Fruit fly (Drosophila melanogaster) whole organism, embryonic: ENCODE measurements around the gene NKCC.

Experiments used
- Aef1 ChIP-seq: fragments of 200-800 bp; sonication (Bioruptor generic); IDR thresholded peaks from 3 replicates; pipeline ENCODE4 v1.3.6; 2022; ENCODE audit warnings: missing biosample characterization, missing genetic modification characterization
- Antp ChIP-seq: fragments of 200-800 bp; sonication (Bioruptor generic); optimal IDR thresholded peaks from 3 replicates; lab custom pipeline; 2016; ENCODE audit warnings: missing biosample characterization, missing genetic modification characterization
- BEAF-32 ChIP-seq: fragments of 200-800 bp; sonication (Bioruptor generic); optimal IDR thresholded peaks from 3 replicates; lab custom pipeline; 2017; ENCODE audit warnings: missing biosample characterization, missing genetic modification characterization, mild to moderate bottlenecking, moderate library complexity, missing genetic modification reagents
- CG10321 ChIP-seq: fragments of 200-800 bp; sonication (Bioruptor generic); IDR thresholded peaks from 2 replicates; pipeline ENCODE4 v1.3.6; 2022; ENCODE audit warnings: missing biosample characterization, missing genetic modification characterization
- CG12071 ChIP-seq: fragments of 200-800 bp; sonication (Bioruptor generic); optimal IDR thresholded peaks from 3 replicates; lab custom pipeline; 2018; ENCODE audit warnings: missing biosample characterization, mild to moderate bottlenecking, missing genetic modification characterization
- CG13775 ChIP-seq: fragments of 200-800 bp; sonication (Bioruptor generic); optimal IDR thresholded peaks from 3 replicates; lab custom pipeline; 2017; ENCODE audit warnings: missing biosample characterization, mild to moderate bottlenecking, missing genetic modification characterization
- CG15073 ChIP-seq: fragments of 200-800 bp; sonication (Bioruptor generic); optimal IDR thresholded peaks from 2 replicates; lab custom pipeline; 2016; ENCODE audit warnings: missing biosample characterization, missing genetic modification characterization
- CG1602 ChIP-seq: fragments of 200-800 bp; sonication (Bioruptor generic); optimal IDR thresholded peaks from 3 replicates; lab custom pipeline; 2016; ENCODE audit warnings: missing biosample characterization, missing genetic modification characterization
- CG16779 ChIP-seq: fragments of 200-800 bp; sonication (Bioruptor generic); IDR thresholded peaks from 2 replicates; pipeline ENCODE4 v1.3.6; 2022; ENCODE audit warnings: missing biosample characterization, missing genetic modification characterization
- CG17829 ChIP-seq: fragments of 200-800 bp; optimal IDR thresholded peaks from 2 replicates; lab custom pipeline; 2019; ENCODE audit warnings: missing biosample characterization, mild to moderate bottlenecking, missing genetic modification characterization, moderate library complexity
- CG1792 ChIP-seq: fragments of 200-800 bp; sonication (Bioruptor generic); optimal IDR thresholded peaks from 2 replicates; lab custom pipeline; 2016; ENCODE audit warnings: missing biosample characterization, missing genetic modification characterization
- CG2202 ChIP-seq: fragments of 200-800 bp; sonication (Bioruptor generic); optimal IDR thresholded peaks from 2 replicates; lab custom pipeline; 2018; ENCODE audit warnings: missing biosample characterization, mild to moderate bottlenecking, missing genetic modification characterization
- CG2875 ChIP-seq: fragments of 200-800 bp; sonication (Bioruptor generic); optimal IDR thresholded peaks from 2 replicates; lab custom pipeline; 2017; ENCODE audit warnings: missing biosample characterization, mild to moderate bottlenecking, missing genetic modification characterization, missing genetic modification reagents
- CG30431 ChIP-seq: fragments of 200-800 bp; sonication (Bioruptor generic); optimal IDR thresholded peaks from 2 replicates; lab custom pipeline; 2017; ENCODE audit warnings: missing biosample characterization, missing genetic modification characterization
- CG32767 ChIP-seq: fragments of 200-800 bp; sonication (Bioruptor generic); IDR thresholded peaks from 2 replicates; pipeline ENCODE4 v1.3.6; 2022; ENCODE audit warnings: missing biosample characterization, missing genetic modification characterization
- CG34422 ChIP-seq: fragments of 200-800 bp; sonication (Bioruptor generic); IDR thresholded peaks from 3 replicates; pipeline ENCODE4 v1.3.6; 2022; ENCODE audit warnings: missing biosample characterization, missing genetic modification characterization
- CG43689 ChIP-seq: fragments of 200-800 bp; sonication (Bioruptor generic); IDR thresholded peaks from 2 replicates; pipeline ENCODE4 v1.3.6; 2022; ENCODE audit warnings: missing biosample characterization, missing genetic modification characterization
- CG8944 ChIP-seq: fragments of 200-800 bp; sonication (Bioruptor generic); optimal IDR thresholded peaks from 3 replicates; lab custom pipeline; 2016; ENCODE audit warnings: missing biosample characterization, missing genetic modification characterization
- CG9437 ChIP-seq: fragments of 200-800 bp; sonication (Bioruptor generic); optimal IDR thresholded peaks from 2 replicates; lab custom pipeline; 2018; ENCODE audit warnings: missing biosample characterization, mild to moderate bottlenecking, missing genetic modification characterization
- CG9817 ChIP-seq: fragments of 200-800 bp; sonication (Bioruptor generic); optimal IDR thresholded peaks from 2 replicates; lab custom pipeline; 2018; ENCODE audit warnings: missing biosample characterization, mild to moderate bottlenecking, missing genetic modification characterization, moderate library complexity
- Eip74EF ChIP-seq, 2 experiments: fragments of 200-800 bp in 1 of 2; fragments of >200 bp in 1 of 2; sonication (Bioruptor generic) in 1 of 2; optimal IDR thresholded peaks; 2 replicates each; lab custom pipeline; 2017 to 2019; ENCODE audit warnings: missing biosample characterization in 2 of 2, missing genetic modification characterization in 2 of 2, mild to moderate bottlenecking in 1 of 2, moderate library complexity in 1 of 2
- HHEX ChIP-seq: fragments of 200-800 bp; sonication (Bioruptor generic); optimal IDR thresholded peaks from 3 replicates; lab custom pipeline; 2017; ENCODE audit warnings: missing biosample characterization, mild to moderate bottlenecking, missing genetic modification characterization, missing genetic modification reagents
- HLH4C ChIP-seq: fragments of 200-800 bp; sonication (Bioruptor generic); IDR thresholded peaks from 3 replicates; pipeline ENCODE4 v1.3.6; 2022; ENCODE audit warnings: missing biosample characterization, missing genetic modification characterization; ENCODE audit not compliant: partially characterized antibody
- HmgD ChIP-seq: fragments of 200-800 bp; sonication (Bioruptor generic); optimal IDR thresholded peaks from 3 replicates; lab custom pipeline; 2016; ENCODE audit warnings: missing biosample characterization, missing genetic modification characterization
- Nf-YB ChIP-seq: fragments of 200-800 bp; sonication (Bioruptor generic); optimal IDR thresholded peaks from 3 replicates; lab custom pipeline; 2019; ENCODE audit warnings: missing biosample characterization, mild to moderate bottlenecking, missing genetic modification characterization, moderate library complexity
- Ptx1 ChIP-seq: fragments of 200-800 bp; sonication (Bioruptor generic); IDR thresholded peaks from 2 replicates; pipeline ENCODE4 v1.3.6; 2022; ENCODE audit warnings: missing biosample characterization, missing genetic modification characterization
- Ravus ChIP-seq: fragments of 200-800 bp; sonication (Bioruptor generic); IDR thresholded peaks from 2 replicates; pipeline ENCODE4 v1.3.6; 2022; ENCODE audit warnings: missing biosample characterization, missing genetic modification characterization
- Sin3A ChIP-seq: fragments of >200 bp; optimal IDR thresholded peaks from 2 replicates; lab custom pipeline; 2018
- Six4 ChIP-seq: fragments of 200-800 bp; sonication (Bioruptor generic); optimal IDR thresholded peaks from 2 replicates; lab custom pipeline; 2016; ENCODE audit warnings: missing biosample characterization, missing genetic modification characterization
- Xrp1 ChIP-seq: fragments of 200-800 bp; sonication (Bioruptor generic); IDR thresholded peaks from 2 replicates; pipeline ENCODE4 v1.3.6; 2022; ENCODE audit warnings: missing biosample characterization, missing genetic modification characterization
- az2 ChIP-seq: fragments of 200-800 bp; sonication (Bioruptor generic); optimal IDR thresholded peaks from 3 replicates; lab custom pipeline; 2016; ENCODE audit warnings: missing biosample characterization, missing genetic modification characterization
- bbx ChIP-seq: fragments of 200-800 bp; sonication (Bioruptor generic); IDR thresholded peaks from 2 replicates; pipeline ENCODE4 v1.3.6; 2022; ENCODE audit warnings: missing biosample characterization, missing genetic modification characterization; ENCODE audit not compliant: partially characterized antibody
- cad ChIP-seq: fragments of >200 bp; optimal IDR thresholded peaks from 2 replicates; lab custom pipeline; 2017; ENCODE audit warnings: missing biosample characterization, missing genetic modification characterization
- cg ChIP-seq: fragments of 200-800 bp; sonication (Bioruptor generic); optimal IDR thresholded peaks from 3 replicates; lab custom pipeline; 2019; ENCODE audit warnings: missing biosample characterization, mild to moderate bottlenecking, missing genetic modification characterization, moderate library complexity
- danr ChIP-seq: fragments of 200-800 bp; sonication (Bioruptor generic); IDR thresholded peaks from 2 replicates; pipeline ENCODE4 v1.3.6; 2022; ENCODE audit warnings: missing biosample characterization, missing genetic modification characterization
- dysf ChIP-seq: fragments of 200-800 bp; sonication (Bioruptor generic); IDR thresholded peaks from 3 replicates; pipeline ENCODE4 v1.3.6; 2022; ENCODE audit warnings: missing biosample characterization, missing genetic modification characterization
- esg ChIP-seq: fragments of 200-800 bp; sonication (Bioruptor generic); conservative IDR thresholded peaks from 2 replicates; pipeline ENCODE4 v1.3.6; 2022; ENCODE audit warnings: missing biosample characterization, missing genetic modification characterization
- ftz-f1 ChIP-seq: fragments of 200-800 bp; sonication (Bioruptor generic); optimal IDR thresholded peaks from 2 replicates; lab custom pipeline; 2016; ENCODE audit warnings: missing biosample characterization, missing genetic modification characterization
- gce ChIP-seq: fragments of 200-800 bp; sonication (Bioruptor generic); IDR thresholded peaks from 3 replicates; pipeline ENCODE4 v1.3.6; 2022; ENCODE audit warnings: missing biosample characterization, missing genetic modification characterization
- ind ChIP-seq: fragments of 200-800 bp; sonication (Bioruptor generic); optimal IDR thresholded peaks from 3 replicates; lab custom pipeline; 2016; ENCODE audit warnings: missing biosample characterization, missing genetic modification characterization
- lmd ChIP-seq: fragments of 200-800 bp; sonication (Bioruptor generic); IDR thresholded peaks from 2 replicates; pipeline ENCODE4 v1.3.6; 2022; ENCODE audit warnings: missing biosample characterization, missing genetic modification characterization
- mld ChIP-seq: fragments of 200-800 bp; sonication (Bioruptor generic); IDR thresholded peaks from 3 replicates; pipeline ENCODE4 v1.3.6; 2022; ENCODE audit warnings: missing biosample characterization, missing genetic modification characterization; ENCODE audit not compliant: partially characterized antibody
- pan ChIP-seq, 4 experiments: fragments of >200 bp in 3 of 4; fragments of 200-800 bp in 1 of 4; sonication (Bioruptor generic) in 1 of 4; optimal IDR thresholded peaks in 3 of 4; IDR thresholded peaks in 1 of 4; 2 replicates each; pipeline versions ENCODE4 v1.3.6 to Lab custom; 2017 to 2022; ENCODE audit warnings: missing biosample characterization in 2 of 4, missing genetic modification characterization in 2 of 4, mixed read lengths in 1 of 4
- row ChIP-seq: fragments of 200-800 bp; sonication (Bioruptor generic); IDR thresholded peaks from 3 replicates; pipeline ENCODE4 v1.3.6; 2022; ENCODE audit warnings: missing biosample characterization, missing genetic modification characterization
- schlank ChIP-seq: fragments of 200-800 bp; sonication (Bioruptor generic); optimal IDR thresholded peaks from 2 replicates; lab custom pipeline; 2018; ENCODE audit warnings: missing biosample characterization, mild to moderate bottlenecking, missing genetic modification characterization
- sna ChIP-seq: fragments of 200-800 bp; sonication (Bioruptor generic); IDR thresholded peaks from 2 replicates; pipeline ENCODE4 v1.3.6; 2022; ENCODE audit warnings: missing biosample characterization, missing genetic modification characterization; ENCODE audit not compliant: partially characterized antibody
- sr ChIP-seq: fragments of 200-800 bp; sonication (Bioruptor generic); IDR thresholded peaks from 3 replicates; pipeline ENCODE4 v1.3.6; 2022; ENCODE audit warnings: missing biosample characterization, missing genetic modification characterization
- tx ChIP-seq: fragments of 200-800 bp; sonication (Bioruptor generic); optimal IDR thresholded peaks from 2 replicates; lab custom pipeline; 2016; ENCODE audit warnings: missing biosample characterization, missing genetic modification characterization
- unc-4 ChIP-seq: fragments of 200-800 bp; sonication (Bioruptor generic); IDR thresholded peaks from 2 replicates; pipeline ENCODE4 v1.3.6; 2022; ENCODE audit warnings: missing biosample characterization, missing genetic modification characterization; ENCODE audit not compliant: partially characterized antibody
- yki ChIP-seq: fragments of >200 bp; optimal IDR thresholded peaks from 3 replicates; lab custom pipeline; 2018
- zen2 ChIP-seq: fragments of 200-800 bp; sonication (Bioruptor generic); IDR thresholded peaks from 3 replicates; pipeline ENCODE4 v1.3.6; 2022; ENCODE audit warnings: missing biosample characterization, missing genetic modification characterization; ENCODE audit not compliant: partially characterized antibody
- zfh2 ChIP-seq: fragments of 200-800 bp; sonication (Bioruptor generic); optimal IDR thresholded peaks from 2 replicates; lab custom pipeline; 2016; ENCODE audit warnings: missing biosample characterization, missing genetic modification characterization

The NKCC gene

DNA sequence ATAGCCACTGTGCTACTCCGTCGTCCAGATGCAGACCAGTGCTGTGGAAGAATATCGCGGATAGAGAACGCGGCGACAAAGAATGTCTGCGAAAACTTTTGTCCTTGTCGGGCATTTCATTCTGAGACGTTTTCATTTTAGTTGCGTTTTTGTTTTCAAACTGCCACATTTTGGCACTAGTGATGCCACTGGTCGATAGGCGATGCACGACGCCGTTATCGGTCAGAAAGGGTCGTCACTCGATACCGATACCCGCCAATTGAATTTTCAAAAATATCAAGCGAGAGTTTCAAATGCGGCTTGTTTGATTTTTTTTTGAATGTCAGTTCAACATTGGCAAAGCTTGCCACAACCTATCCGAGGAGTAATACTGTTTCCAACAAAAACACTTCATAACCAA is 48.0 kb upstream of the NKCC start (continued):
- TF ChIP-seq CG32767 (GFP tag; lab: Robert Waterston, UW) (no peak), cad (GFP tag; lab: Kevin White, UChicago) (no peak), Eip74EF (GFP tag; optimal IDR thresholded peaks at IDR 0.05; lab: Kevin White, UChicago) (no peak), Aef1 (no peak), zen2 (GFP tag; lab: Robert Waterston, UW) (peak; percentile 82; the same call in 2 of the 3 replicates), HHEX (GFP tag; lab: Kevin White, UChicago) (no peak), CG15073 (no peak), CG8944 (GFP tag; lab: Kevin White, UChicago) (no peak), sr (no peak), pan (optimal IDR thresholded peaks at IDR 0.05; lab: Kevin White, UChicago) (no peak), pan (GFP tag; optimal IDR thresholded peaks at IDR 0.05 in 1 of 2, IDR thresholded peaks at IDR 0.05 in 1 of 2) (no peak), Ptx1 (GFP tag; lab: Robert Waterston, UW) (no peak), CG34422 (GFP tag; lab: Robert Waterston, UW) (no peak), CG43689 (GFP tag; lab: Robert Waterston, UW) (no peak), cg (GFP tag; lab: Kevin White, UChicago) (no peak), HLH4C (GFP tag; lab: Robert Waterston, UW) (peak; percentile 81), sna (GFP tag; lab: Robert Waterston, UW) (peak; percentile 64), az2 (GFP tag; lab: Kevin White, UChicago) (no peak), CG1792 (GFP tag; lab: Kevin White, UChicago) (no peak), CG30431 (GFP tag; lab: Kevin White, UChicago) (no peak), CG12071 (no peak), Nf-YB (GFP tag; lab: Kevin White, UChicago) (no peak), Ravus (GFP tag; lab: Robert Waterston, UW) (no peak), row (GFP tag; lab: Robert Waterston, UW) (0 out of 3 replicates have a peak, but pooled peaks have one; percentile 12), zfh2 (GFP tag; lab: Kevin White, UChicago) (no peak), CG13775 (no peak), Six4 (no peak), unc-4 (GFP tag; lab: Robert Waterston, UW) (peak; percentile 67), ftz-f1 (GFP tag; lab: Kevin White, UChicago) (no peak), ind (GFP tag; lab: Kevin White, UChicago) (no peak), CG1602 (GFP tag; lab: Kevin White, UChicago) (no peak), CG2875 (no peak), BEAF-32 (GFP tag; lab: Kevin White, UChicago) (peak; percentile 70), Sin3A (lab: Kevin White, UChicago) (peak; percentile 16), Antp (GFP tag; lab: Kevin White, UChicago) (no peak), CG10321 (no peak), CG2202 (tag; lab: Kevin White, UChicago) (no peak), lmd (GFP tag; lab: Robert Waterston, UW) (no peak), yki (lab: Kevin White, UChicago) (no peak), esg (GFP tag; lab: Robert Waterston, UW) (no peak), gce (GFP tag; lab: Robert Waterston, UW) (no peak), danr (GFP tag; lab: Robert Waterston, UW) (no peak), CG16779 (GFP tag; lab: Robert Waterston, UW) (no peak), tx (no peak), Xrp1 (GFP tag; lab: Robert Waterston, UW) (no peak), bbx (peak; percentile 70), dysf (GFP tag; lab: Robert Waterston, UW) (no peak), mld (GFP tag; lab: Robert Waterston, UW) (peak; percentile 41; the same call in 1 of the 3 replicates), HmgD (GFP tag; lab: Kevin White, UChicago) (no peak), CG17829 (tag; lab: Kevin White, UChicago) (no peak), schlank (tag; lab: Kevin White, UChicago) (no peak), CG9817 (tag; lab: Kevin White, UChicago) (no peak), CG9437 (no peak)
